Worm (Caenorhabditis elegans): ENCODE data around the gene T01C3.3.

DNA sequence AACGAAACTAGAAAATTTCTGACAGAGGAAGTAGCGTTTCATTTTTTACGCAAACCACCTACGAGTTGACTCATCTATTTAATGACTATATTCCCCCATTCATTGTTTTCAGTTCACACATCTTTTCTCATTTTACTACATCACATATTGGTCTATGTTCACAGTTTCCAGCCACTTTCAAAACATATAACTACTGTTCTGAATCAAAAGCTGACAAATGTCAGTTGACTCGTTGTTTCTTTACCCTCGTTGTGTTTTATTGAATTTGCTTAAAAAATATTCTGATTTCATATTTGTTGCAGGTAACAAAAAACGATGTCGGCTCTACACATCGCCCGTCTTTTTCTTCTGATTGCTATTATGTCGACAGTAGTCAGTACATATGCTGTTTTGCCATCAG is 21.3 kb downstream of the T01C3.3 start, which contains the start of gene nlp-59:
- TF ChIP-seq him-1 (tag; optimal IDR thresholded peaks at IDR 0.05) (no peak), dao-5 (tag; optimal IDR thresholded peaks at IDR 0.05) (no peak), W03F9.2 (tag; optimal IDR thresholded peaks at IDR 0.05) (no peak)

All from whole organism, L4/young adult.